Fruit fly (Drosophila melanogaster) Kc167 (cell line): Measurements from ENCODE around the gene SmydA-8.

ENCODE experiments used
- psq ChIP-seq: fragments of >200 bp; optimal IDR thresholded peaks from 2 replicates; lab custom pipeline; 2017; ENCODE audit warnings: missing external identifiers
- ttk ChIP-seq: sonication (Bioruptor generic); optimal IDR thresholded peaks from 2 replicates; lab custom pipeline; 2017; ENCODE audit warnings: missing external identifiers

dm6 chrX:2212327-2212820, 1.2 kb downstream of the SmydA-8 start:
- TF ChIP-seq psq (no peak), ttk (lab: Kevin White, UChicago) (no peak)
